Fruit fly (Drosophila melanogaster): ENCODE results near the gene Gnmt.

DNA sequence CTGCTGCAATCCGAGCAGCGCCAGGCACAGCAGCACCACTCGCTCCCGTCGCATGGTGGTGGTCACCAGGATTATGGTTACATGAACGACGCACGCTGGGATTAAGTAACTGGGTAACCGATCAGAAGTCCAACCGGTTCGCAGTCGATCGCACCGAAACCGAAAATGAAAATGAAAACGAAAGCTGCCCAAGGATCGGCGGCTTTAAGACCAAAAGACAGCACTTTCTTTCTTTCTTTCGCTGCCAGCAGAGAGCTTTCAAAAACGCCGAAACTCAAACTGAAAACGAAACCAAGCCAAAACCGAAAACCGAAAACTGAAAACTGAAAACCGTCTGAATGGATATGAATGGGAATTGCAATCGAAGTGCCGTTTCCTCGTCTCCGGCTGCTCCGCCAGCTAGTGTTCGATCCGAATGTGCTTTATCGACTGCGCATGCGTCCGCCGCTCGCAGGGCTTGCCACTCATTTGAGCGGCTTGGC is 32.3 kb upstream of the Gnmt start, which contains the start of gene CG6753:
- TF ChIP-seq lola (GFP tag; optimal IDR thresholded peaks at IDR 0.05) (no peak), usp (GFP tag; optimal IDR thresholded peaks at IDR 0.05) (no peak), pan (optimal IDR thresholded peaks at IDR 0.05) (no peak), Dfd (GFP tag; optimal IDR thresholded peaks at IDR 0.05) (no peak), Hr78 (GFP tag; optimal IDR thresholded peaks at IDR 0.05) (no peak), br (GFP tag; optimal IDR thresholded peaks at IDR 0.05) (no peak), OdsH (GFP tag; optimal IDR thresholded peaks at IDR 0.05) (no peak), ey (GFP tag; optimal IDR thresholded peaks at IDR 0.05) (no peak), psq (GFP tag; optimal IDR thresholded peaks at IDR 0.05) (no peak), Myc (optimal IDR thresholded peaks at IDR 0.05) (no peak), Jra (GFP tag; optimal IDR thresholded peaks at IDR 0.05) (no peak), dl (GFP tag; optimal IDR thresholded peaks at IDR 0.05; ENCODE audit: insufficient read depth in 1 of 2, partially characterized antibody in 2 of 2) (no peak), Abd-B (GFP tag; optimal IDR thresholded peaks at IDR 0.05) (no peak)
